Worm (Caenorhabditis elegans) whole organism, young adult: ENCODE results near the gene T13C5.7.

Source experiments
- C06A6.2 ChIP-seq: fragments of 200-800 bp; sonication (Bioruptor generic); conservative IDR thresholded peaks from 2 replicates; pipeline ENCODE4 v1.3.6; 2022; ENCODE audit warnings: missing genetic modification characterization, missing compliant biosample characterization
- F52B5.7 ChIP-seq: sonication (generic microtip); optimal IDR thresholded peaks from 2 replicates; lab custom pipeline; 2016; ENCODE audit warnings: mild to moderate bottlenecking, missing genetic modification characterization, missing compliant biosample characterization
- K11D2.4 ChIP-seq: fragments of 200-800 bp; sonication (Bioruptor generic); IDR thresholded peaks from 2 replicates; pipeline ENCODE4 v1.3.6; 2022; ENCODE audit warnings: missing genetic modification reagents, missing genetic modification characterization, missing compliant biosample characterization
- K12H6.12 ChIP-seq: fragments of 200-800 bp; sonication (Bioruptor generic); optimal IDR thresholded peaks from 2 replicates; lab custom pipeline; 2018; ENCODE audit warnings: mild to moderate bottlenecking, missing genetic modification characterization, missing compliant biosample characterization
- bed-1 ChIP-seq: fragments of 200-800 bp; sonication (Bioruptor generic); IDR thresholded peaks from 2 replicates; pipeline ENCODE4 v1.3.6; 2022; ENCODE audit warnings: missing genetic modification reagents, missing genetic modification characterization, missing compliant biosample characterization
- dox-1 ChIP-seq: fragments of 200-800 bp; sonication (Bioruptor generic); IDR thresholded peaks from 2 replicates; pipeline ENCODE4 v1.3.6; 2022; ENCODE audit warnings: missing genetic modification reagents, missing genetic modification characterization, missing compliant biosample characterization
- dpff-1 ChIP-seq: sonication (generic microtip); optimal IDR thresholded peaks from 2 replicates; lab custom pipeline; 2017; ENCODE audit warnings: mild to moderate bottlenecking, missing genetic modification characterization, missing compliant biosample characterization
- hlh-26 ChIP-seq: fragments of 200-800 bp; sonication (Bioruptor generic); conservative IDR thresholded peaks from 2 replicates; pipeline ENCODE4 v1.3.6; 2022; ENCODE audit warnings: missing genetic modification reagents, missing genetic modification characterization, missing compliant biosample characterization
- lsl-1 ChIP-seq: fragments of 200-800 bp; sonication (Bioruptor generic); optimal IDR thresholded peaks from 2 replicates; lab custom pipeline; 2018; ENCODE audit warnings: mild to moderate bottlenecking, missing genetic modification characterization, moderate library complexity, missing compliant biosample characterization
- madf-6 ChIP-seq: fragments of 200-800 bp; sonication (Bioruptor generic); IDR thresholded peaks from 2 replicates; pipeline ENCODE4 v1.3.6; 2022; ENCODE audit warnings: missing genetic modification reagents, missing genetic modification characterization, missing compliant biosample characterization
- pha-4 ChIP-seq: fragments of 150-350 bp; sonication (generic microtip); optimal IDR thresholded peaks from 2 replicates; lab custom pipeline; 2014; ENCODE audit warnings: missing biosample characterization, missing genetic modification reagents, missing genetic modification characterization
- rcor-1 ChIP-seq: fragments of 200-800 bp; sonication (Bioruptor generic); IDR thresholded peaks from 2 replicates; pipeline ENCODE4 v1.3.6; 2022; ENCODE audit warnings: missing genetic modification reagents, missing genetic modification characterization, missing compliant biosample characterization
- rec-8 ChIP-seq, 2 experiments: sonication (generic microtip); optimal IDR thresholded peaks; 2 replicates each; lab custom pipeline; 2016; ENCODE audit warnings: mild to moderate bottlenecking in 2 of 2, missing genetic modification characterization in 2 of 2, missing genetic modification reagents in 2 of 2, missing genotype in 2 of 2, missing biosample characterization in 1 of 2, missing compliant biosample characterization in 1 of 2, moderate library complexity in 1 of 2
- unc-62 ChIP-seq: fragments of 150-350 bp; optimal IDR thresholded peaks from 2 replicates; lab custom pipeline; 2014; ENCODE audit warnings: missing biosample characterization, missing genetic modification reagents, missing genetic modification characterization

DNA sequence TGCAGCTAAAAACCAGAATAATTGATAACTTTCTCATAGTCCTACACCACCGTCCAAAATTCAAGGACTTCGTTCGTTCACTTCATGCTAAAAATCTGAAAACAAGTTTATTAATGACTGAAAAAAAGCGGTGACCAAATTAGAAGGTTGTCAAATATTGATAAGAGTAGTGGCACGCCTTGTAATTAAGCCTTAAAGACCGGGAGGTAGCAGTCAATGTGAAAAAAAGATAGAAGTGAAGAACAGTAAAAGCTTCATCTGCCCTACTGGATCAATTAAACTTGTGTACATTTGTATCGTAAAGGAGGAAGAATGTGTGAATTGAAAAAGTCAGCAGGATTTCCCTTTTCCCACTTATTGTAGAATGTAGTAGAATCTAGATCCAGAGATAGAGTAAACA, 29.9 kb upstream of the T13C5.7 start, which contains the start of gene tag-275:
- TF ChIP-seq rcor-1 (GFP tag; lab: Robert Waterston, UW): no peak
- no peak for TF ChIP-seq unc-62 (GFP tag; lab: Kevin White, UChicago)
- TF ChIP-seq dpff-1: no peak
- no peak for TF ChIP-seq dox-1
- no peak for TF ChIP-seq lsl-1 (GFP tag; lab: Kevin White, UChicago)
- TF ChIP-seq madf-6 (GFP tag; lab: Robert Waterston, UW): no peak
- TF ChIP-seq C06A6.2 (GFP tag; lab: Robert Waterston, UW): no peak
- no peak for TF ChIP-seq pha-4 (tag; lab: Kevin White, UChicago)
- TF ChIP-seq bed-1 (GFP tag; lab: Robert Waterston, UW): no peak
- TF ChIP-seq hlh-26: no peak
- no peak for TF ChIP-seq K12H6.12 (tag; lab: Kevin White, UChicago)
- no peak for TF ChIP-seq K11D2.4 (GFP tag; lab: Robert Waterston, UW)
- no peak for TF ChIP-seq rec-8 (tag; optimal IDR thresholded peaks at IDR 0.05; lab: Kevin White, UChicago)
- TF ChIP-seq F52B5.7 (tag; lab: Kevin White, UChicago): no peak
